Worm (Caenorhabditis elegans) whole organism, mixed stage, embryonic: ENCODE measurements around the gene T28F3.8.

Experiments
- ceh-43 ChIP-seq: fragments of 200-800 bp; sonication (Bioruptor generic); optimal IDR thresholded peaks from 2 replicates; lab custom pipeline; 2018; ENCODE audit warnings: mild to moderate bottlenecking, missing genetic modification characterization, moderate library complexity, missing compliant biosample characterization
- ces-1 ChIP-seq: fragments of 150-350 bp; optimal IDR thresholded peaks from 2 replicates; lab custom pipeline; 2014; ENCODE audit warnings: missing biosample characterization, missing genetic modification reagents, missing genetic modification characterization
- drap-1 ChIP-seq: fragments of 200-800 bp; sonication (Bioruptor generic); optimal IDR thresholded peaks from 3 replicates; lab custom pipeline; 2018; ENCODE audit warnings: mild to moderate bottlenecking, missing genetic modification characterization, missing compliant biosample characterization
- elt-1 ChIP-seq: sonication (generic microtip); optimal IDR thresholded peaks from 2 replicates; lab custom pipeline; 2017; ENCODE audit warnings: missing genetic modification characterization, mild to moderate bottlenecking, missing compliant biosample characterization, antibody characterized with exemption, moderate library complexity, borderline replicate concordance; ENCODE audit not compliant: insufficient read depth
- hlh-1 ChIP-seq: fragments of 150-350 bp; optimal IDR thresholded peaks from 2 replicates; lab custom pipeline; 2014; ENCODE audit warnings: missing biosample characterization, missing genetic modification reagents, missing genetic modification characterization
- lin-32 ChIP-seq: fragments of 200-800 bp; sonication (Bioruptor generic); optimal IDR thresholded peaks from 2 replicates; lab custom pipeline; 2018; ENCODE audit warnings: mild to moderate bottlenecking, missing genetic modification characterization, missing compliant biosample characterization
- mls-2 ChIP-seq: sonication (generic microtip); optimal IDR thresholded peaks from 2 replicates; lab custom pipeline; 2016; ENCODE audit warnings: mild to moderate bottlenecking, missing genetic modification characterization, moderate library complexity, missing compliant biosample characterization
- pha-4 ChIP-seq: fragments of 150-350 bp; optimal IDR thresholded peaks from 2 replicates; lab custom pipeline; 2018; ENCODE audit warnings: missing biosample characterization, missing genetic modification reagents, missing genetic modification characterization
- sptf-1 ChIP-seq: sonication (generic microtip); optimal IDR thresholded peaks from 2 replicates; lab custom pipeline; 2017; ENCODE audit warnings: mild to moderate bottlenecking, missing genetic modification characterization, moderate library complexity, missing compliant biosample characterization
- unc-62 ChIP-seq: fragments of 150-350 bp; optimal IDR thresholded peaks from 2 replicates; lab custom pipeline; 2014; ENCODE audit warnings: missing biosample characterization, missing genetic modification reagents, missing genetic modification characterization
- ztf-11 ChIP-seq: fragments of 150-350 bp; optimal IDR thresholded peaks from 2 replicates; lab custom pipeline; 2014; ENCODE audit warnings: missing biosample characterization, missing genetic modification characterization

Gene T28F3.8

DNA sequence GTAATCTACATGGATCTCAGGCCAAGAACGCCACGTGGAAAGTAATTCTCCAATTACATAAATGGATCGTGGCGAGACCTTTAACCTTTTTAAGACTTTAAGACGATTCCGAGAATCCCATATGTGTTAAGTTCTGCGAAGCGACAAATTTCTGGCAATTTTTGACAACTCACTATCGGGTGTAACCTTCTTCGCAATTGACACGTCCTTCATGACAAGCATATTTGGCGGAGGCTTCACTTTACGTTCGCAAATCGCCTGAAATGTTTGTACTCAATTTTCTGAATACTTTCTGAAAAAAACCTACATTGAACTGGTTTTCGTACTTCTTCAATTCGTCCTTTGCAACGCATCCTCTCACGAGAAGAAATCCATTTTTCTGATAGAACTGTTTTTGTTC, 48.3 kb downstream of the T28F3.8 start:
- TF ChIP-seq elt-1 (tag; lab: Kevin White, UChicago) (no peak), pha-4 (tag; lab: Kevin White, UChicago) (no peak), lin-32 (GFP tag; lab: Kevin White, UChicago) (no peak), ces-1 (GFP tag; lab: Kevin White, UChicago) (no peak), ztf-11 (tag; lab: Kevin White, UChicago) (no peak), ceh-43 (GFP tag; lab: Kevin White, UChicago) (no peak), hlh-1 (tag; lab: Kevin White, UChicago) (no peak), drap-1 (GFP tag; lab: Kevin White, UChicago) (no peak), sptf-1 (tag; lab: Kevin White, UChicago) (no peak), unc-62 (GFP tag; lab: Kevin White, UChicago) (no peak), mls-2 (no peak)
